Fruit fly (Drosophila melanogaster): ENCODE data around the gene Lsp1beta.

Gene Lsp1beta

DNA sequence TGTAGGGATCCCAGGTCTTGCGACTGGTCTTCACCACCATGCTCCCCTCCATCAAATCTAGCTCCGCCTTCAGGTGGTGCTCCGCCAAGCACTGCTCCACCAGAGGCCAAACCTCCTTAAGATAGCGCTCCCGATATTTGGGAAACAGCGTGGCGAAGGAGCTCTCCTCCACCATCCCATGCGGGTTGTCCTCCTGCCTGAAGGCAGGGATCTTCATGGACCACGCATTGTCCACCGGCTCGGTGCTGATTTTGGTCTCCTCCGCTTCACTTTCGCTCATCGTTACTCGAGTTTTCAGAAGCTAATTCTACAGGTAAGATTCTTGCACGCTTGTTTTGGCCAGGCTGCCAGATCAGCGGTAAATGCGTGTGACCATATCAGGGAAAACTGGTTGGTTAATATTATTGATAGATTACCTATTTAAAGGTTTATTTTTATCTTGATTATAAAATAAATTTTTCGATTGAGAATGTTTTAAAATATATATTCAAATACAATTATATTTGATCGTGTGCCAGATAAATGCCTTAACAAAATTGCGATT is 28.7 kb upstream of the Lsp1beta start, which contains the start of gene dbe (continued):
- no peak for TF ChIP-seq CG6272 (GFP tag; IDR thresholded peaks at IDR 0.05)
- TF ChIP-seq cas (GFP tag; IDR thresholded peaks at IDR 0.05): no peak
- TF ChIP-seq Hsf (GFP tag; optimal IDR thresholded peaks at IDR 0.05): no peak
- no peak for TF ChIP-seq CG17802 (tag; optimal IDR thresholded peaks at IDR 0.05)
- TF ChIP-seq CG4617 (GFP tag; optimal IDR thresholded peaks at IDR 0.05; ENCODE audit: borderline replicate concordance): peak; percentile 59
- TF ChIP-seq corto (GFP tag; optimal IDR thresholded peaks at IDR 0.05): no peak
- TF ChIP-seq CG2129 (GFP tag; IDR thresholded peaks at IDR 0.05; ENCODE audit: partially characterized antibody): no peak
- TF ChIP-seq btn (GFP tag; optimal IDR thresholded peaks at IDR 0.05): no peak
- no peak for TF ChIP-seq Dek (tag; optimal IDR thresholded peaks at IDR 0.05)
- TF ChIP-seq CG16813 (GFP tag; IDR thresholded peaks at IDR 0.05; ENCODE audit: partially characterized antibody): no peak
- no peak for TF ChIP-seq hbn (GFP tag; IDR thresholded peaks at IDR 0.05; ENCODE audit: partially characterized antibody)
- no peak for TF ChIP-seq ara (GFP tag; IDR thresholded peaks at IDR 0.05)
- no peak for TF ChIP-seq luna (GFP tag; optimal IDR thresholded peaks at IDR 0.05)
- no peak for TF ChIP-seq ase (GFP tag; IDR thresholded peaks at IDR 0.05)
- TF ChIP-seq phol (tag; optimal IDR thresholded peaks at IDR 0.05): peak; percentile 8
- TF ChIP-seq fd64A (GFP tag; optimal IDR thresholded peaks at IDR 0.05): no peak
- TF ChIP-seq schlank (tag; optimal IDR thresholded peaks at IDR 0.05): no peak
- TF ChIP-seq CG12942 (GFP tag; optimal IDR thresholded peaks at IDR 0.05): no peak
- no peak for TF ChIP-seq CG7372 (GFP tag; IDR thresholded peaks at IDR 0.05)
- TF ChIP-seq CG13894 (tag; optimal IDR thresholded peaks at IDR 0.05): peak; percentile 20
- no peak for TF ChIP-seq CG34224 (GFP tag; IDR thresholded peaks at IDR 0.05; ENCODE audit: partially characterized antibody)
- TF ChIP-seq CG18262 (tag; optimal IDR thresholded peaks at IDR 0.05): peak; percentile 15
- TF ChIP-seq CG13775 (GFP tag; optimal IDR thresholded peaks at IDR 0.05): no peak
- TF ChIP-seq sima (GFP tag; optimal IDR thresholded peaks at IDR 0.05): no peak
- no peak for TF ChIP-seq eyg (GFP tag; optimal IDR thresholded peaks at IDR 0.05)
- TF ChIP-seq Side (GFP tag; optimal IDR thresholded peaks at IDR 0.05): no peak
- TF ChIP-seq MESR4 (GFP tag; optimal IDR thresholded peaks at IDR 0.05): peak; percentile 84
- TF ChIP-seq tio (GFP tag; optimal IDR thresholded peaks at IDR 0.05): no peak
- no peak for TF ChIP-seq CG7963 (GFP tag; IDR thresholded peaks at IDR 0.05; ENCODE audit: partially characterized antibody)
- no peak for TF ChIP-seq CG17359 (tag; optimal IDR thresholded peaks at IDR 0.05)
- TF ChIP-seq CG10654 (GFP tag; optimal IDR thresholded peaks at IDR 0.05): no peak
- TF ChIP-seq CG4854 (GFP tag; optimal IDR thresholded peaks at IDR 0.05): no peak

DNA sequence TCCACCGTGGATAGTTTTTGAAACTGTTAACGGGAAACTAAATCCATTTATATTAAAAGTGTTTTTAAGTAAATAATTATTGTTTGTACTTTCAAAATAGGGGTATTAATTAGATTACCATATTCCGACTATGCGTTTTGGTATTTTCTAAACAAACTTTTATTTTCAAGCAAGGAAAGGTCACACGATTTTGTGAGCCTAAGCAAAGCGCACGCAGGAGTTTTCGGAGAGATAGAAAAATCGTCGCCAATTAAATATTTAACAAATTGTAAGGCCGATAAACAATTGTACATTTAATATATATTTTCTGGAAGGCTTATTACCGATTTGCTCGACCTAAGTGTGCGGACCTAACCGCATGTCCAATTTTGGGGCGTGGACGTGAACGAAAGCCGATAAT is 28.0 kb upstream of the Lsp1beta start, which contains the start of gene PNUTS:
PNUTS (plus strand) TSS at position 181 of the 400 bp plus-strand sequence.
- TF ChIP-seq pzg (GFP tag; optimal IDR thresholded peaks at IDR 0.05) (peak; percentile 25), CG5953 (GFP tag; IDR thresholded peaks at IDR 0.05) (no peak), mirr (GFP tag; optimal IDR thresholded peaks at IDR 0.05) (no peak), CG17568 (GFP tag; optimal IDR thresholded peaks at IDR 0.05) (peak; percentile 6), CG5180 (GFP tag; optimal IDR thresholded peaks at IDR 0.05) (no peak), MESR4 (GFP tag; optimal IDR thresholded peaks at IDR 0.05) (peak; percentile 89), sens (GFP tag) (peak; percentile 28), CG1024 (GFP tag; IDR thresholded peaks at IDR 0.05) (no peak), dimm (GFP tag; IDR thresholded peaks at IDR 0.05) (no peak), CG6683 (GFP tag; optimal IDR thresholded peaks at IDR 0.05) (no peak), chm (GFP tag; IDR thresholded peaks at IDR 0.05) (peak; percentile 43; the same call in 1 of the 2 replicates), sim (GFP tag; IDR thresholded peaks at IDR 0.05) (no peak), Dref (GFP tag; IDR thresholded peaks at IDR 0.05) (no peak), Hmx (GFP tag; optimal IDR thresholded peaks at IDR 0.05) (no peak), CG10321 (GFP tag; IDR thresholded peaks at IDR 0.05) (no peak), pan (optimal IDR thresholded peaks at IDR 0.05) (no peak), pan (GFP tag; optimal IDR thresholded peaks at IDR 0.05 in 1 of 2, IDR thresholded peaks at IDR 0.05 in 1 of 2) (no peak), CG3163 (GFP tag; optimal IDR thresholded peaks at IDR 0.05) (no peak), hth (optimal IDR thresholded peaks at IDR 0.05) (no peak), Oaz (GFP tag; IDR thresholded peaks at IDR 0.05) (no peak), CG15479 (GFP tag; optimal IDR thresholded peaks at IDR 0.05) (no peak), toy (GFP tag; IDR thresholded peaks at IDR 0.05) (no peak)

All from whole organism, embryonic.